Worm (Caenorhabditis elegans): ENCODE results near the gene taf-11.1.

Gene taf-11.1

ce11 chrX:4218174-4218573 is 36.8 kb upstream of the taf-11.1 start, which contains the start of gene W01H2.2:
W01H2.2 (minus strand) TSS chrX:4218458.
- peak; percentile 48 for TF ChIP-seq lin-14 (GFP tag; optimal IDR thresholded peaks at IDR 0.05)
- no peak for TF ChIP-seq egl-13 (tag; optimal IDR thresholded peaks at IDR 0.05)
- peak; percentile 22 for TF ChIP-seq fkh-8 (tag; optimal IDR thresholded peaks at IDR 0.05)
- TF ChIP-seq ceh-82 (tag; optimal IDR thresholded peaks at IDR 0.05): peak in 1 of 3 experiments; percentile 26

- peak; percentile 0 for TF ChIP-seq nhr-90 (tag; optimal IDR thresholded peaks at IDR 0.05; ENCODE audit: poor library complexity)
- peak; percentile 43 for TF ChIP-seq snu-23 (GFP tag; optimal IDR thresholded peaks at IDR 0.05)
- TF ChIP-seq zip-4 (GFP tag; optimal IDR thresholded peaks at IDR 0.05): no peak
- no peak for TF ChIP-seq dsc-1 (tag; optimal IDR thresholded peaks at IDR 0.05)
- TF ChIP-seq unc-62 (GFP tag; optimal IDR thresholded peaks at IDR 0.05): no peak
- TF ChIP-seq lin-14 (GFP tag; optimal IDR thresholded peaks at IDR 0.05): peak; percentile 61
- TF ChIP-seq nhr-19 (GFP tag; conservative IDR thresholded peaks at IDR 0.05): peak; percentile 54
- TF ChIP-seq swsn-7 (tag; optimal IDR thresholded peaks at IDR 0.05): no peak
- peak; percentile 30 for TF ChIP-seq rnt-1 (tag; optimal IDR thresholded peaks at IDR 0.05)
- no peak for TF ChIP-seq nhr-12 (tag; optimal IDR thresholded peaks at IDR 0.05)
- peak; percentile 59 for TF ChIP-seq xbp-1 (tag; optimal IDR thresholded peaks at IDR 0.05)
- TF ChIP-seq fos-1 (tag; optimal IDR thresholded peaks at IDR 0.05): no peak
- no peak for TF ChIP-seq lin-13 (GFP tag; optimal IDR thresholded peaks at IDR 0.05)
- peak; percentile 8 to 21 for TF ChIP-seq lsy-2 (tag; optimal IDR thresholded peaks at IDR 0.05)
- TF ChIP-seq ceh-8 (GFP tag; optimal IDR thresholded peaks at IDR 0.05): peak; percentile 38
- TF ChIP-seq nhr-47 (tag; optimal IDR thresholded peaks at IDR 0.05): peak; percentile 7
- peak; percentile 78 for TF ChIP-seq nhr-71 (tag; optimal IDR thresholded peaks at IDR 0.05)
- TF ChIP-seq lin-35 (GFP tag; optimal IDR thresholded peaks at IDR 0.05): peak in 1 of 2 experiments; percentile 26
- no peak for TF ChIP-seq efl-1 (optimal IDR thresholded peaks at IDR 0.05)
- peak in 1 of 2 experiments; percentile 42 for TF ChIP-seq efl-1 (GFP tag; optimal IDR thresholded peaks at IDR 0.05 in 1 of 2)
- TF ChIP-seq nhr-20 (tag; optimal IDR thresholded peaks at IDR 0.05): peak; percentile 42
- TF ChIP-seq unc-130 (tag; optimal IDR thresholded peaks at IDR 0.05): no peak
- peak; percentile 61 for TF ChIP-seq fkh-8 (tag; optimal IDR thresholded peaks at IDR 0.05)
- TF ChIP-seq lin-39 (tag; optimal IDR thresholded peaks at IDR 0.05): no peak
- no peak for TF ChIP-seq ets-5 (GFP tag; IDR thresholded peaks at IDR 0.05)
These were observed 35.5 kb upstream of the taf-11.1 start for ce11 chrX:4219487-4219886.

ce11 chrX:4222200-4222599 is 32.8 kb upstream of the taf-11.1 start:
- TF ChIP-seq aly-2 (tag; optimal IDR thresholded peaks at IDR 0.05) (no peak), lsy-2 (tag; optimal IDR thresholded peaks at IDR 0.05) (peak; percentile 12 to 80), F16B12.6 (tag; optimal IDR thresholded peaks at IDR 0.05) (no peak), unc-30 (tag; optimal IDR thresholded peaks at IDR 0.05) (no peak), efl-3 (GFP tag; optimal IDR thresholded peaks at IDR 0.05) (no peak), jun-1 (tag; optimal IDR thresholded peaks at IDR 0.05) (no peak), hlh-17 (GFP tag; optimal IDR thresholded peaks at IDR 0.05; ENCODE audit: borderline replicate concordance) (no peak), fkh-10 (GFP tag; optimal IDR thresholded peaks at IDR 0.05) (no peak), nhr-11 (tag; optimal IDR thresholded peaks at IDR 0.05) (no peak), isw-1 (GFP tag; IDR thresholded peaks at IDR 0.05) (no peak), ceh-88 (GFP tag; IDR thresholded peaks at IDR 0.05) (no peak), aha-1 (tag; optimal IDR thresholded peaks at IDR 0.05) (no peak), alr-1 (tag; optimal IDR thresholded peaks at IDR 0.05; ENCODE audit: borderline replicate concordance) (no peak), ceh-82 (tag; optimal IDR thresholded peaks at IDR 0.05) (peak in 2 of 3 experiments; percentile 20 to 25), C04F5.9 (tag; optimal IDR thresholded peaks at IDR 0.05) (no peak), nhr-19 (GFP tag; conservative IDR thresholded peaks at IDR 0.05) (no peak), mdl-1 (tag; optimal IDR thresholded peaks at IDR 0.05) (no peak), zip-4 (GFP tag; optimal IDR thresholded peaks at IDR 0.05) (no peak), fos-1 (tag; optimal IDR thresholded peaks at IDR 0.05) (peak; percentile 70), fkh-8 (tag; optimal IDR thresholded peaks at IDR 0.05) (peak; percentile 17), lin-39 (tag; optimal IDR thresholded peaks at IDR 0.05) (no peak), mep-1 (tag; optimal IDR thresholded peaks at IDR 0.05) (peak; percentile 49), dsc-1 (tag; optimal IDR thresholded peaks at IDR 0.05) (peak; percentile 19), C16A3.4 (tag; optimal IDR thresholded peaks at IDR 0.05) (no peak), rnt-1 (tag; optimal IDR thresholded peaks at IDR 0.05) (peak; percentile 28), nhr-47 (tag; optimal IDR thresholded peaks at IDR 0.05) (no peak), lir-3 (tag; optimal IDR thresholded peaks at IDR 0.05; ENCODE audit: poor library complexity) (no peak), dpl-1 (GFP tag; optimal IDR thresholded peaks at IDR 0.05) (no peak), grh-1 (GFP tag; IDR thresholded peaks at IDR 0.05) (no peak), nhr-28 (tag; optimal IDR thresholded peaks at IDR 0.05) (no peak), ztf-11 (tag; optimal IDR thresholded peaks at IDR 0.05) (no peak)

Measured in whole organism, L1 larva.